Worm (Caenorhabditis elegans) whole organism, L4 larva: ENCODE results near the gene odd-1.

Source experiments
- R02D3.7 ChIP-seq: fragments of 150-350 bp; sonication (generic microtip); optimal IDR thresholded peaks from 3 replicates; lab custom pipeline; 2014; ENCODE audit warnings: missing biosample characterization, missing genetic modification characterization
- arid-1 ChIP-seq: fragments of 200-800 bp; sonication (Bioruptor generic); conservative IDR thresholded peaks from 2 replicates; pipeline ENCODE4 v1.3.6; 2022; ENCODE audit warnings: missing genetic modification reagents, missing genetic modification characterization, missing compliant biosample characterization
- dve-1 ChIP-seq: sonication (generic microtip); optimal IDR thresholded peaks from 2 replicates; lab custom pipeline; 2017; ENCODE audit warnings: antibody characterized with exemption, mild to moderate bottlenecking, missing genetic modification characterization, missing compliant biosample characterization; ENCODE audit not compliant: insufficient read depth
- ztf-11 ChIP-seq: fragments of 150-350 bp; optimal IDR thresholded peaks from 2 replicates; lab custom pipeline; 2014; ENCODE audit warnings: missing biosample characterization, missing genetic modification characterization

DNA sequence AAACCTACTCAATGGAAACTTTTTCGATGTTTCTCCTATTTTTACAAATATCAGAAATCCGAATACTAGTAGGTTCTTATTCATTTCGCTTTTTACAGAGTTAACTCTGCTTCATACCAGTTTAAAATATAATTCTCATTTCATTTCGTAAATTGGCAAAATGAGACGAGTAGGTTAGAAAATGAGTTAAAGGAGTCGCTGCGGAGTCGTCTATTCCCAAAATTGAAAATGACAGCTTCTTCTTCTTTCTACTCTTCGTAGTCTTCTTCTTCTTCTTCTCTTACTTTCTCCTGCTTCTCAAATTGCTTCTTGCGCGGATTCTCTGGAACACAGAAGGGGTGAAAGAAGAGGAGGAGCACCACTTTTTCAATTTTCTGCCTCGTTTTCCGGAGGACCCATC is 36.6 kb downstream of the odd-1 start, which contains the start of gene glr-2:
- TF ChIP-seq dve-1, result no peak
- TF ChIP-seq ztf-11 (tag; lab: Kevin White, UChicago), result no peak
- TF ChIP-seq arid-1 (GFP tag; lab: Robert Waterston, UW), result no peak
- no peak for TF ChIP-seq R02D3.7
